Fruit fly (Drosophila melanogaster) S2 (cell line): ENCODE results near the gene CG11905.

Source experiments
- CG8478 ChIP-seq: fragments of >200 bp; optimal IDR thresholded peaks from 2 replicates; lab custom pipeline; 2018
- CTCF ChIP-seq, 2 experiments: fragments of >200 bp; optimal IDR thresholded peaks; 2 replicates each; lab custom pipeline; 2018

The CG11905 gene

dm6 chr3L:16910466-16910865 lies 24.9 kb downstream of the CG11905 start:
- no peak for TF ChIP-seq CG8478
- TF ChIP-seq CTCF (optimal IDR thresholded peaks at IDR 0.05; lab: Kevin White, UChicago) = no peak

dm6 chr3L:16896408-16896807 lies 38.9 kb downstream of the CG11905 start:
- TF ChIP-seq CG8478 (no peak), CTCF (optimal IDR thresholded peaks at IDR 0.05; lab: Kevin White, UChicago) (peak; percentile 75 to 76)

dm6 chr3L:16893647-16894046 lies 41.7 kb downstream of the CG11905 start:
- TF ChIP-seq CG8478 = no peak
- no peak for TF ChIP-seq CTCF (optimal IDR thresholded peaks at IDR 0.05; lab: Kevin White, UChicago)

- TF ChIP-seq CG8478 = no peak
- no peak for TF ChIP-seq CTCF (optimal IDR thresholded peaks at IDR 0.05; lab: Kevin White, UChicago)
These were observed 42.5 kb downstream of the CG11905 start for dm6 chr3L:16892728-16893271.

dm6 chr3L:16891914-16892313 lies 43.4 kb downstream of the CG11905 start:
- TF ChIP-seq CG8478 = no peak
- no peak for TF ChIP-seq CTCF (optimal IDR thresholded peaks at IDR 0.05; lab: Kevin White, UChicago)

dm6 chr3L:16890650-16891336 lies 44.5 kb downstream of the CG11905 start:
- TF ChIP-seq CTCF (optimal IDR thresholded peaks at IDR 0.05; lab: Kevin White, UChicago) (no peak), CG8478 (no peak)

dm6 chr3L:16889545-16889944 lies 45.8 kb downstream of the CG11905 start:
- TF ChIP-seq CG8478 (no peak), CTCF (optimal IDR thresholded peaks at IDR 0.05; lab: Kevin White, UChicago) (no peak)

- TF ChIP-seq CG8478 = no peak
- no peak for TF ChIP-seq CTCF (optimal IDR thresholded peaks at IDR 0.05; lab: Kevin White, UChicago)
These were observed 48.1 kb downstream of the CG11905 start for dm6 chr3L:16887272-16887671.

dm6 chr3L:16886179-16886930 lies 49.0 kb downstream of the CG11905 start:
- no peak for TF ChIP-seq CTCF (optimal IDR thresholded peaks at IDR 0.05; lab: Kevin White, UChicago)
- no peak for TF ChIP-seq CG8478

dm6 chr3L:16885042-16885441 lies 50.3 kb downstream of the CG11905 start:
- TF ChIP-seq CTCF (optimal IDR thresholded peaks at IDR 0.05; lab: Kevin White, UChicago) (no peak), CG8478 (no peak)

- TF ChIP-seq CG8478 (no peak), CTCF (optimal IDR thresholded peaks at IDR 0.05; lab: Kevin White, UChicago) (peak in 1 of 2 experiments; percentile 59)
These were observed 51.3 kb downstream of the CG11905 start for dm6 chr3L:16884037-16884436.

- TF ChIP-seq CTCF (optimal IDR thresholded peaks at IDR 0.05; lab: Kevin White, UChicago) = no peak
- no peak for TF ChIP-seq CG8478
These were observed 54.2 kb downstream of the CG11905 start for dm6 chr3L:16881097-16881496.

dm6 chr3L:16878830-16879536 lies 56.4 kb downstream of the CG11905 start:
- TF ChIP-seq CG8478 (no peak), CTCF (optimal IDR thresholded peaks at IDR 0.05; lab: Kevin White, UChicago) (no peak)
